Fruit fly (Drosophila melanogaster) whole organism: Measurements from ENCODE around the gene dgt2.

Source experiments
- CG8478 ChIP-seq: fragments of >200 bp; optimal IDR thresholded peaks from 2 replicates; lab custom pipeline; 2018; ENCODE audit warnings: inconsistent platforms
- usp ChIP-seq: fragments of >200 bp; optimal IDR thresholded peaks from 2 replicates; lab custom pipeline; 2017; ENCODE audit warnings: missing biosample characterization, missing genetic modification characterization, mixed read lengths

- TF ChIP-seq usp (GFP tag; lab: Kevin White, UChicago) (no peak), CG8478 (lab: Kevin White, UChicago) (no peak)
These were observed 39.1 kb downstream of the dgt2 start for dm6 chr2L:12028808-12029207.
